Worm (Caenorhabditis elegans) whole organism, L4/young adult: Measurements from ENCODE around the gene W06H8.2.

Experiments used
- W03F9.2 ChIP-seq: fragments of 150-350 bp; optimal IDR thresholded peaks from 2 replicates; lab custom pipeline; 2014; ENCODE audit warnings: missing biosample characterization, missing genetic modification characterization
- dao-5 ChIP-seq: sonication (generic microtip); optimal IDR thresholded peaks from 2 replicates; lab custom pipeline; 2016; ENCODE audit warnings: missing genotype, missing genetic modification characterization, moderate library complexity, missing compliant biosample characterization
- him-1 ChIP-seq: sonication (generic microtip); optimal IDR thresholded peaks from 2 replicates; lab custom pipeline; 2016; ENCODE audit warnings: missing genotype, missing genetic modification reagents, missing genetic modification characterization, missing compliant biosample characterization

- TF ChIP-seq dao-5 (no peak), him-1 (tag; lab: Kevin White, UChicago) (no peak), W03F9.2 (no peak)
These were observed 44.5 kb downstream of the W06H8.2 start for ce11 chrV:6250959-6251598.
